ENCODE assay signal across 2 fruit fly cellular contexts in genomic region chr2L:16595938-16596337, dm6.
TF ChIP-seq lines count a peak whose summit lies in the region.

No protein-coding gene starts in this region.

TF ChIP-seq in whole organism, prepupa, 60 proteins besides CTCF, POLR2A, EP300 and RAD21:
- TF ChIP-seq OdsH (GFP tag; optimal IDR thresholded peaks at IDR 0.05; lab: Kevin White, UChicago) (no peak), CG6163 (GFP tag; IDR thresholded peaks at IDR 0.05; lab: Robert Waterston, UW) (peak; percentile 44; the same call in 1 of the 3 replicates), CG15336 (GFP tag; IDR thresholded peaks at IDR 0.05; lab: Robert Waterston, UW) (peak; percentile 34; the same call in 1 of the 2 replicates), CG32006 (GFP tag; optimal IDR thresholded peaks at IDR 0.05; lab: Kevin White, UChicago) (peak; percentile 55), eg (GFP tag; IDR thresholded peaks at IDR 0.05; lab: Robert Waterston, UW) (peak; percentile 46; the same call in 1 of the 3 replicates), CG6854 (GFP tag; optimal IDR thresholded peaks at IDR 0.05; lab: Kevin White, UChicago) (no peak)

TF ChIP-seq in whole organism, pupa, 21 proteins besides CTCF, POLR2A, EP300 and RAD21:
- TF ChIP-seq CG10348 (GFP tag; IDR thresholded peaks at IDR 0.05; lab: Robert Waterston, UW): no peak
- no peak for TF ChIP-seq CG9948 (tag; optimal IDR thresholded peaks at IDR 0.05; lab: Kevin White, UChicago)
- no peak for TF ChIP-seq rn (GFP tag; IDR thresholded peaks at IDR 0.05; lab: Robert Waterston, UW)
- peak; percentile 25 for TF ChIP-seq Ets98B (GFP tag; IDR thresholded peaks at IDR 0.05; lab: Robert Waterston, UW)
- peak; percentile 8; the same call in 1 of the 3 replicates for TF ChIP-seq fd96Ca (GFP tag; IDR thresholded peaks at IDR 0.05; lab: Robert Waterston, UW)
- TF ChIP-seq EcR (GFP tag; optimal IDR thresholded peaks at IDR 0.05; lab: Kevin White, UChicago): no peak
- no peak for TF ChIP-seq Pif1B (GFP tag; optimal IDR thresholded peaks at IDR 0.05; lab: Kevin White, UChicago)
- TF ChIP-seq CG34367 (tag; optimal IDR thresholded peaks at IDR 0.05; lab: Kevin White, UChicago): no peak
- peak; percentile 56 for TF ChIP-seq CG14655 (GFP tag; optimal IDR thresholded peaks at IDR 0.05; lab: Kevin White, UChicago)
- no peak for TF ChIP-seq CG8301 (tag; optimal IDR thresholded peaks at IDR 0.05; lab: Kevin White, UChicago)
